Worm (Caenorhabditis elegans) whole organism, L4 larva: ENCODE data around the gene cutl-2.

Experiments used
- ZK546.5 ChIP-seq, 2 experiments: sonication (generic microtip); optimal IDR thresholded peaks; 2 replicates each; lab custom pipeline; 2017; ENCODE audit warnings: missing biosample characterization in 2 of 2, missing genetic modification characterization in 2 of 2
- arid-1 ChIP-seq: fragments of 200-800 bp; sonication (Bioruptor generic); conservative IDR thresholded peaks from 2 replicates; pipeline ENCODE4 v1.3.6; 2022; ENCODE audit warnings: missing genetic modification reagents, missing genetic modification characterization, missing compliant biosample characterization
- ceh-82 ChIP-seq: sonication (generic microtip); optimal IDR thresholded peaks from 2 replicates; lab custom pipeline; 2017; ENCODE audit warnings: missing biosample characterization, missing genetic modification characterization
- mep-1 ChIP-seq: fragments of 150-350 bp; sonication (generic microtip); optimal IDR thresholded peaks from 3 replicates; lab custom pipeline; 2014; ENCODE audit warnings: missing biosample characterization, missing genetic modification characterization
- mxl-3 ChIP-seq: fragments of 200-800 bp; sonication (Bioruptor generic); optimal IDR thresholded peaks from 2 replicates; lab custom pipeline; 2018; ENCODE audit warnings: mild to moderate bottlenecking, missing genetic modification characterization, missing compliant biosample characterization
- nhr-102 ChIP-seq: sonication (generic microtip); optimal IDR thresholded peaks from 2 replicates; lab custom pipeline; 2016; ENCODE audit warnings: mild to moderate bottlenecking, missing genetic modification characterization, moderate library complexity, missing compliant biosample characterization
- nhr-25 ChIP-seq: sonication (generic microtip); optimal IDR thresholded peaks from 2 replicates; lab custom pipeline; 2017; ENCODE audit warnings: missing genetic modification characterization, mild to moderate bottlenecking, missing compliant biosample characterization, antibody characterized with exemption, moderate library complexity, borderline replicate concordance; ENCODE audit not compliant: insufficient read depth
- pha-4 ChIP-seq, 2 experiments: fragments of 150-350 bp in 1 of 2; fragments of 200-800 bp in 1 of 2; sonication (Bioruptor generic) in 1 of 2; IDR thresholded peaks in 1 of 2; optimal IDR thresholded peaks in 1 of 2; 2 replicates each; pipeline versions ENCODE4 v1.3.6 to Lab custom; 2014 to 2022; ENCODE audit warnings: missing genetic modification characterization in 2 of 2, missing genetic modification reagents in 2 of 2, missing biosample characterization in 1 of 2, missing compliant biosample characterization in 1 of 2
- skn-1 ChIP-seq: fragments of 150-350 bp; optimal IDR thresholded peaks from 2 replicates; lab custom pipeline; 2014; ENCODE audit warnings: missing biosample characterization, missing genetic modification characterization
- snpc-4 ChIP-seq: fragments of 150-350 bp; optimal IDR thresholded peaks from 2 replicates; lab custom pipeline; 2014; ENCODE audit warnings: missing biosample characterization, missing genetic modification characterization

DNA sequence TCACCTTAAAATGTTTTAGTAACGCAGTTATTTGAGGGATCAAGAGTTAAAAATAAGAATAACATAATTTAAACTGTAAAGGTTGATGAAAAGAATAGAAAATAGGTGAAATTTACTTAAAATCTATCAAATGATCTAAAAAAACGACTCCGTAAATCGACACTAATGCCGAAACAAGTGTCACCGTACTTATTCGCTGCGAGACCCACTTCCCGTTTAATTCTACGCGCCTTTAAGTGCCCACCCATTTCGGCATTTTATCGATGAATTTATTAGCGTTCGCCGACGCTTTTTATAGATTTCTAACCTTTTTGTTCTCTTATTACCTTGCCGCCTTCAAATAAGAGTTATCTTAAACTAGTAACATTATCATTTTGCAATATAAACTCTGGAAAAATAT is 21.6 kb upstream of the cutl-2 start, which contains the start of the genes Y53C12B.1 and nos-3:
- TF ChIP-seq nhr-102 (no peak), ceh-82 (no peak), nhr-25 (tag; lab: Kevin White, UChicago) (peak; percentile 85), skn-1 (tag; lab: Kevin White, UChicago) (no peak), pha-4 (GFP tag; IDR thresholded peaks at IDR 0.05; lab: Robert Waterston, UW) (no peak), pha-4 (tag; optimal IDR thresholded peaks at IDR 0.05; lab: Kevin White, UChicago) (peak; percentile 79), arid-1 (GFP tag; lab: Robert Waterston, UW) (peak; percentile 57; the same call in 1 of the 2 replicates), mep-1 (tag; lab: Kevin White, UChicago) (peak; percentile 80), mxl-3 (GFP tag; lab: Kevin White, UChicago) (no peak), ZK546.5 (tag; optimal IDR thresholded peaks at IDR 0.05; lab: Kevin White, UChicago) (no peak), snpc-4 (tag; lab: Kevin White, UChicago) (no peak)
